Worm (Caenorhabditis elegans) whole organism, midembryonic: ENCODE measurements around the gene try-12.

ENCODE experiments used
- T22C8.4 ChIP-seq: fragments of 200-800 bp; sonication (Bioruptor generic); IDR thresholded peaks from 2 replicates; pipeline ENCODE4 v1.3.6; 2022; ENCODE audit warnings: missing genetic modification characterization, missing compliant biosample characterization
- cog-1 ChIP-seq: sonication (generic microtip); optimal IDR thresholded peaks from 2 replicates; lab custom pipeline; 2016; ENCODE audit warnings: missing genetic modification characterization, missing compliant biosample characterization
- flt-1 ChIP-seq: fragments of 200-800 bp; sonication (Bioruptor generic); IDR thresholded peaks from 2 replicates; pipeline ENCODE4 v1.3.6; 2022; ENCODE audit warnings: missing genetic modification characterization, missing compliant biosample characterization
- klf-2 ChIP-seq: fragments of 200-800 bp; sonication (Bioruptor generic); conservative IDR thresholded peaks from 2 replicates; pipeline ENCODE4 v1.3.6; 2022; ENCODE audit warnings: missing genetic modification reagents, missing genetic modification characterization, missing compliant biosample characterization
- med-1 ChIP-seq: sonication (generic microtip); optimal IDR thresholded peaks from 2 replicates; lab custom pipeline; 2017; ENCODE audit warnings: missing genetic modification characterization, mild to moderate bottlenecking, missing compliant biosample characterization, antibody characterized with exemption, missing genetic modification reagents; ENCODE audit not compliant: insufficient read depth
- ref-1 ChIP-seq: fragments of 200-800 bp; sonication (Bioruptor generic); conservative IDR thresholded peaks from 2 replicates; pipeline ENCODE4 v1.3.6; 2022; ENCODE audit warnings: missing genetic modification reagents, missing genetic modification characterization, missing compliant biosample characterization
- tab-1 ChIP-seq: fragments of 200-800 bp; sonication (Bioruptor generic); IDR thresholded peaks from 2 replicates; pipeline ENCODE4 v1.3.6; 2022; ENCODE audit warnings: missing genetic modification characterization, missing compliant biosample characterization
- ztf-23 ChIP-seq: fragments of 200-800 bp; sonication (Bioruptor generic); IDR thresholded peaks from 2 replicates; pipeline ENCODE4 v1.3.6; 2022; ENCODE audit warnings: missing genetic modification reagents, missing genetic modification characterization, missing compliant biosample characterization
- ztf-29 ChIP-seq: fragments of 200-800 bp; sonication (Bioruptor generic); IDR thresholded peaks from 2 replicates; pipeline ENCODE4 v1.3.6; 2022; ENCODE audit warnings: missing genetic modification reagents, missing genetic modification characterization, missing compliant biosample characterization

try-12 gene

DNA sequence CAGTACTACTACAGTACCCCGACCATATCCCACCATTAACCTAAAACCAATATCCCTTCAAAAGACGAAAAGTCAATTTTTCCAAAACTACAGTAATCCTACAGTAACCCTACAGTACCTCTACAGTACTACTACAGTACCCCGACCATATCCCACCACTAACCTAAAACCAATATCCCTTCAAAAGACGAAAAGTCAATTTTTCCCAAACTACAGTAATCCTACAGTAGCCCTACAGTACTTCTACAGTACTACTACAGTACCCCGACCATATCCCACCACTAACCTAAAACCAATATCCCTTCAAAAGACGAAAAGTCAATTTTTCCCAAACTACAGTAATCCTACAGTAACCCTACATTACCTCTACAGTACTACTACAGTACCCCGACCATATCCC, 5.7 kb upstream of the try-12 start:
- TF ChIP-seq ztf-29 (GFP tag; lab: Robert Waterston, UW) (peak; percentile 39; the same call in 1 of the 2 replicates), ztf-23 (GFP tag; lab: Robert Waterston, UW) (peak; percentile 79; the same call in 1 of the 2 replicates), ref-1 (GFP tag; lab: Robert Waterston, UW) (peak; percentile 46; the same call in 1 of the 2 replicates), flt-1 (GFP tag; lab: Robert Waterston, UW) (0 out of 2 replicates have a peak, but pooled peaks have one; percentile 27), klf-2 (GFP tag; lab: Robert Waterston, UW) (peak; percentile 79)

DNA sequence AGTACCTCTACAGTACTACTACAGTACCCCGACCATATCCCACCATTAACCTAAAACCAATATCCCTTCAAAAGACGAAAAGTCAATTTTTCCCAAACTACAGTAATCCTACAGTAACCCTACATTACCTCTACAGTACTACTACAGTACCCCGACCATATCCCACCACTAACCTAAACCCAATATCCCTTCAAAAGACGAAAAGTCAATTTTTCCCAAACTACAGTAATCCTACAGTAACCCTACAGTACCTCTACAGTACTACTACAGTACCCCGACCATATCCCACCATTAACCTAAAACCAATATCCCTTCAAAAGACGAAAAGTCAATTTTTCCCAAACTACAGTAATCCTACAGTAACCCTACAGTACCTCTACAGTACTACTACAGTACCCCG, 4.8 kb upstream of the try-12 start, which contains the start of gene nhr-141:
Gene nhr-141, plus strand, starts transcription at position 331 of the 400 bp plus-strand sequence.
- 0 out of 2 replicates have a peak, but pooled peaks have one; percentile 40 for TF ChIP-seq tab-1 (GFP tag; lab: Robert Waterston, UW)

- no peak for TF ChIP-seq klf-2 (GFP tag; lab: Robert Waterston, UW)
- no peak for TF ChIP-seq cog-1 (tag; lab: Kevin White, UChicago)
- TF ChIP-seq tab-1 (GFP tag; lab: Robert Waterston, UW), result no peak
- no peak for TF ChIP-seq med-1 (GFP tag; lab: Kevin White, UChicago)
- no peak for TF ChIP-seq ztf-29 (GFP tag; lab: Robert Waterston, UW)
- TF ChIP-seq flt-1 (GFP tag; lab: Robert Waterston, UW), result no peak
- no peak for TF ChIP-seq ztf-23 (GFP tag; lab: Robert Waterston, UW)
- no peak for TF ChIP-seq T22C8.4 (GFP tag; lab: Robert Waterston, UW)
- no peak for TF ChIP-seq ref-1 (GFP tag; lab: Robert Waterston, UW)
Measured at ce11 chrV:7446965-7447364, 2.2 kb upstream of the try-12 start, which contains the start of gene F25E5.5. F25E5.5 (plus strand) TSS chrV:7447265.

ce11 chrV:7451421-7451820, 2.3 kb downstream of the try-12 start, which contains the start of gene try-11:
try-11 (plus strand) TSS chrV:7451721.
- no peak for TF ChIP-seq ztf-23 (GFP tag; lab: Robert Waterston, UW)
- no peak for TF ChIP-seq T22C8.4 (GFP tag; lab: Robert Waterston, UW)
- TF ChIP-seq ref-1 (GFP tag; lab: Robert Waterston, UW), result no peak
- TF ChIP-seq flt-1 (GFP tag; lab: Robert Waterston, UW), result no peak
- TF ChIP-seq tab-1 (GFP tag; lab: Robert Waterston, UW), result no peak
- no peak for TF ChIP-seq cog-1 (tag; lab: Kevin White, UChicago)
- TF ChIP-seq med-1 (GFP tag; lab: Kevin White, UChicago), result no peak
- no peak for TF ChIP-seq ztf-29 (GFP tag; lab: Robert Waterston, UW)
- no peak for TF ChIP-seq klf-2 (GFP tag; lab: Robert Waterston, UW)

ce11 chrV:7454236-7454635, 5.1 kb downstream of the try-12 start, which contains the start of gene try-8:
try-8 (minus strand) TSS chrV:7454336.
- no peak for TF ChIP-seq T22C8.4 (GFP tag; lab: Robert Waterston, UW)
- TF ChIP-seq ztf-23 (GFP tag; lab: Robert Waterston, UW), result no peak

ce11 chrV:7455008-7455407, 5.9 kb downstream of the try-12 start, which contains the start of gene F25E5.2:
F25E5.2 (plus strand) TSS chrV:7455308.
- TF ChIP-seq ztf-29 (GFP tag; lab: Robert Waterston, UW), result no peak
- TF ChIP-seq klf-2 (GFP tag; lab: Robert Waterston, UW), result no peak
- TF ChIP-seq med-1 (GFP tag; lab: Kevin White, UChicago), result no peak
- no peak for TF ChIP-seq ref-1 (GFP tag; lab: Robert Waterston, UW)
- no peak for TF ChIP-seq ztf-23 (GFP tag; lab: Robert Waterston, UW)
- no peak for TF ChIP-seq tab-1 (GFP tag; lab: Robert Waterston, UW)
- no peak for TF ChIP-seq flt-1 (GFP tag; lab: Robert Waterston, UW)
- TF ChIP-seq T22C8.4 (GFP tag; lab: Robert Waterston, UW), result no peak
- no peak for TF ChIP-seq cog-1 (tag; lab: Kevin White, UChicago)

DNA sequence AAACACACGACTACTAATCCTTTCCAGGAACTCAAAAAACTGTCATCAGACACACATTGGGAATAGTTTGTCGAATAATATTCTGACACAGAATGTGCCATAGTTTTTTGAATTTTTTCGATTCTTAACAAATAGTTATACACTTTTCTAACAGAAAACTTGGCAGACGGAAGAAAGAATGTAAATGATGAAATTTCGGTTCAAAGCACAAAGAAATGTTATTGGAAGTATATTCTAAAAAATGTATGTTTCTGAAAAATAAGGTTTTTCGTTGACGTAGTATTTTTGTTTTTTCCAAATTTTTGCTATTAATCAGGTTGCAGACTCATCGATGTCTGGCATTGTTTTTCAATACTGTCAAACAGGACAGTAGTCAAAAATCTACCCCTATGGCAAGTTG, 11.7 kb downstream of the try-12 start, which contains the start of gene srh-92:
Gene srh-92, minus strand, starts transcription at position 101 of the 400 bp plus-strand sequence.
- TF ChIP-seq med-1 (GFP tag; lab: Kevin White, UChicago) (no peak), flt-1 (GFP tag; lab: Robert Waterston, UW) (no peak), ztf-29 (GFP tag; lab: Robert Waterston, UW) (no peak), ztf-23 (GFP tag; lab: Robert Waterston, UW) (no peak), klf-2 (GFP tag; lab: Robert Waterston, UW) (no peak), tab-1 (GFP tag; lab: Robert Waterston, UW) (no peak), ref-1 (GFP tag; lab: Robert Waterston, UW) (no peak), T22C8.4 (GFP tag; lab: Robert Waterston, UW) (no peak), cog-1 (tag; lab: Kevin White, UChicago) (no peak)

- TF ChIP-seq klf-2 (GFP tag; lab: Robert Waterston, UW), result no peak
- TF ChIP-seq tab-1 (GFP tag; lab: Robert Waterston, UW), result no peak
- TF ChIP-seq cog-1 (tag; lab: Kevin White, UChicago), result no peak
Measured at ce11 chrV:7464696-7465095, 15.5 kb downstream of the try-12 start, which contains the start of gene srh-89. srh-89 (minus strand) TSS chrV:7464796.

ce11 chrV:7465509-7465908, 16.4 kb downstream of the try-12 start, which contains the start of gene F25E5.1:
F25E5.1 (plus strand) TSS chrV:7465884.
- TF ChIP-seq ztf-23 (GFP tag; lab: Robert Waterston, UW) (0 out of 2 replicates have a peak, but pooled peaks have one; percentile 57), ztf-29 (GFP tag; lab: Robert Waterston, UW) (no peak), cog-1 (tag; lab: Kevin White, UChicago) (peak; percentile 27), T22C8.4 (GFP tag; lab: Robert Waterston, UW) (no peak)

DNA sequence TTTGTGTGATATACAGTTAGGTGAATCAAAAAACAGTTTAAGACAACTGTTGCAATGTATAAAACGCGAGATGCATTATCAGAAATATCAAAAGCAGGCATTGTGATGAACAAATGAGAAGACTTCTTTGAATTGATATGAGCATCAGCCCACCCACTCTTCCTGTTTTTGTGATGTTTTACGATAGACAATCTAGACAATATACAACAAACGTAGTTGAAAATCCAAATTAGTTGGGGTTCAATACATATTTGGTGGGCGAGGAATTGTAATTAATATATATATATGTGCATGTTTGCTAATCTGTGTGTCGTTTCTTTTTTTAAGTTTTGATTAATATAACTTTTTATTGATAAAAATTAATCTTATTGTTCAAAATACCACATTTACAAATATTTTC, 23.7 kb downstream of the try-12 start, which contains the start of gene str-28:
Gene str-28, minus strand, starts transcription at position 101 of the 400 bp plus-strand sequence.
- TF ChIP-seq flt-1 (GFP tag; lab: Robert Waterston, UW), result no peak
